Fruit fly (Drosophila melanogaster) whole organism, embryonic: Measurements from ENCODE around the gene CG9550.
A peak's percentile ranks its signal among the peaks of the same experiment; 100 is the strongest.

Source experiments
- Awh ChIP-seq: fragments of 200-800 bp; sonication (Bioruptor generic); IDR thresholded peaks from 2 replicates; pipeline ENCODE4, ENCODE4 v1.3.6; 2022; ENCODE audit warnings: missing biosample characterization, missing genetic modification characterization
- B-H1 ChIP-seq: fragments of 200-800 bp; sonication (Bioruptor generic); IDR thresholded peaks from 3 replicates; pipeline ENCODE4 v1.3.6; 2022; ENCODE audit warnings: missing biosample characterization, missing genetic modification characterization
- CG10431 ChIP-seq: fragments of 200-800 bp; sonication (Bioruptor generic); optimal IDR thresholded peaks from 3 replicates; lab custom pipeline; 2018; ENCODE audit warnings: missing biosample characterization, mild to moderate bottlenecking, missing genetic modification characterization
- CG11093 ChIP-seq: fragments of 200-800 bp; sonication (Bioruptor generic); IDR thresholded peaks from 3 replicates; pipeline ENCODE4 v1.3.6; 2022; ENCODE audit warnings: missing biosample characterization, missing genetic modification characterization
- CG11456 ChIP-seq: fragments of 200-800 bp; sonication (Bioruptor generic); IDR thresholded peaks from 3 replicates; pipeline ENCODE4 v1.3.6; 2022; ENCODE audit warnings: missing biosample characterization, missing genetic modification characterization
- CG13624 ChIP-seq: fragments of 200-800 bp; sonication (Bioruptor generic); optimal IDR thresholded peaks from 2 replicates; lab custom pipeline; 2016; ENCODE audit warnings: missing biosample characterization, missing genetic modification characterization
- CG15073 ChIP-seq: fragments of 200-800 bp; sonication (Bioruptor generic); optimal IDR thresholded peaks from 2 replicates; lab custom pipeline; 2016; ENCODE audit warnings: missing biosample characterization, missing genetic modification characterization
- CG15479 ChIP-seq: fragments of 200-800 bp; sonication (Bioruptor generic); optimal IDR thresholded peaks from 3 replicates; lab custom pipeline; 2019; ENCODE audit warnings: missing biosample characterization, mild to moderate bottlenecking, missing genetic modification characterization, moderate library complexity
- CG17568 ChIP-seq: fragments of 200-800 bp; sonication (Bioruptor generic); optimal IDR thresholded peaks from 2 replicates; lab custom pipeline; 2018; ENCODE audit warnings: missing biosample characterization, mild to moderate bottlenecking, missing genetic modification characterization, moderate library complexity
- CG2889 ChIP-seq: fragments of 200-800 bp; sonication (Bioruptor generic); IDR thresholded peaks from 3 replicates; pipeline ENCODE4 v1.3.6; 2022; ENCODE audit warnings: missing biosample characterization, missing genetic modification characterization
- CG30403 ChIP-seq: fragments of 200-800 bp; sonication (Bioruptor generic); optimal IDR thresholded peaks from 3 replicates; lab custom pipeline; 2016; ENCODE audit warnings: missing biosample characterization, missing genetic modification characterization
- CG34422 ChIP-seq: fragments of 200-800 bp; sonication (Bioruptor generic); IDR thresholded peaks from 3 replicates; pipeline ENCODE4 v1.3.6; 2022; ENCODE audit warnings: missing biosample characterization, missing genetic modification characterization
- CG6272 ChIP-seq: fragments of 200-800 bp; sonication (Bioruptor generic); IDR thresholded peaks from 2 replicates; pipeline ENCODE4 v1.3.6; 2022; ENCODE audit warnings: missing biosample characterization, missing genetic modification characterization
- CG8478 ChIP-seq: fragments of >200 bp; optimal IDR thresholded peaks from 2 replicates; lab custom pipeline; 2018
- CoRest ChIP-seq: fragments of 200-800 bp; sonication (Bioruptor generic); optimal IDR thresholded peaks from 3 replicates; lab custom pipeline; 2018; ENCODE audit warnings: missing biosample characterization, mild to moderate bottlenecking, missing genetic modification characterization, moderate library complexity
- CrebB ChIP-seq: fragments of 200-800 bp; sonication (Bioruptor generic); optimal IDR thresholded peaks from 3 replicates; lab custom pipeline; 2018; ENCODE audit warnings: missing biosample characterization, mild to moderate bottlenecking, missing genetic modification characterization
- Drgx ChIP-seq: fragments of 200-800 bp; sonication (Bioruptor generic); IDR thresholded peaks from 2 replicates; pipeline ENCODE4 v1.3.6; 2022; ENCODE audit warnings: missing biosample characterization, missing genetic modification characterization
- H2.0 ChIP-seq: fragments of 200-800 bp; sonication (Bioruptor generic); IDR thresholded peaks from 2 replicates; pipeline ENCODE4 v1.3.6; 2022; ENCODE audit warnings: missing biosample characterization, missing genetic modification characterization
- HLHmδ ChIP-seq: fragments of 200-800 bp; sonication (Bioruptor generic); optimal IDR thresholded peaks from 2 replicates; lab custom pipeline; 2018; ENCODE audit warnings: missing biosample characterization, mild to moderate bottlenecking, missing genetic modification characterization, moderate library complexity
- Hr78 ChIP-seq, 2 experiments: fragments of 200-800 bp in 1 of 2; fragments of >200 bp in 1 of 2; sonication (Bioruptor generic) in 1 of 2; optimal IDR thresholded peaks; 2 replicates each; lab custom pipeline; 2017 to 2019; ENCODE audit warnings: missing biosample characterization in 2 of 2, missing genetic modification characterization in 2 of 2, mild to moderate bottlenecking in 1 of 2, moderate library complexity in 1 of 2
- MBD-R2 ChIP-seq: fragments of 200-800 bp; sonication (Bioruptor generic); IDR thresholded peaks from 2 replicates; pipeline ENCODE4 v1.3.6; 2022; ENCODE audit warnings: missing biosample characterization, missing genetic modification characterization
- Med ChIP-seq: fragments of 200-800 bp; sonication (Bioruptor generic); peaks from one replicate; lab custom pipeline; 2016; ENCODE audit warnings: missing biosample characterization, missing genetic modification characterization, mild to moderate bottlenecking, inconsistent platforms, moderate library complexity
- Nf-YB ChIP-seq: fragments of 200-800 bp; sonication (Bioruptor generic); optimal IDR thresholded peaks from 3 replicates; lab custom pipeline; 2019; ENCODE audit warnings: missing biosample characterization, mild to moderate bottlenecking, missing genetic modification characterization, moderate library complexity
- Six4 ChIP-seq: fragments of 200-800 bp; sonication (Bioruptor generic); optimal IDR thresholded peaks from 2 replicates; lab custom pipeline; 2016; ENCODE audit warnings: missing biosample characterization, missing genetic modification characterization
- ara ChIP-seq: fragments of 200-800 bp; sonication (Bioruptor generic); IDR thresholded peaks from 2 replicates; pipeline ENCODE4 v1.3.6; 2022; ENCODE audit warnings: missing biosample characterization, missing genetic modification characterization
- bowl ChIP-seq: fragments of 200-800 bp; sonication (Bioruptor generic); IDR thresholded peaks from 2 replicates; pipeline ENCODE4 v1.3.6; 2022; ENCODE audit warnings: missing biosample characterization, missing genetic modification characterization
- cad ChIP-seq: fragments of >200 bp; optimal IDR thresholded peaks from 2 replicates; lab custom pipeline; 2017; ENCODE audit warnings: missing biosample characterization, missing genetic modification characterization
- ci ChIP-seq: fragments of 200-800 bp; sonication (Bioruptor generic); IDR thresholded peaks from 3 replicates; pipeline ENCODE4 v1.3.6; 2022; ENCODE audit warnings: missing biosample characterization, missing genetic modification characterization
- fd96Cb ChIP-seq: fragments of 200-800 bp; sonication (Bioruptor generic); optimal IDR thresholded peaks from 2 replicates; lab custom pipeline; 2018; ENCODE audit warnings: missing biosample characterization, mild to moderate bottlenecking, missing genetic modification characterization, moderate library complexity
- gsb ChIP-seq: fragments of 200-800 bp; sonication (Bioruptor generic); IDR thresholded peaks from 2 replicates; pipeline ENCODE4 v1.3.6; 2022; ENCODE audit warnings: missing biosample characterization, missing genetic modification characterization
- gsb-n ChIP-seq: fragments of 200-800 bp; sonication (Bioruptor generic); optimal IDR thresholded peaks from 3 replicates; lab custom pipeline; 2018; ENCODE audit warnings: missing biosample characterization, mild to moderate bottlenecking, missing genetic modification characterization
- hkb ChIP-seq, 2 experiments: fragments of 200-800 bp in 1 of 2; fragments of >200 bp in 1 of 2; sonication (Bioruptor generic) in 1 of 2; IDR thresholded peaks in 1 of 2; optimal IDR thresholded peaks in 1 of 2; 2 replicates each; pipeline versions ENCODE4 v1.3.6 to Lab custom; 2017 to 2022; ENCODE audit warnings: missing biosample characterization in 1 of 2, missing genetic modification characterization in 1 of 2
- lola ChIP-seq, 3 experiments: fragments of >200 bp in 2 of 3; fragments of 200-800 bp in 1 of 3; sonication (Bioruptor generic) in 1 of 3; optimal IDR thresholded peaks; 2 replicates each; lab custom pipeline; 2017 to 2019; ENCODE audit warnings: missing biosample characterization in 3 of 3, missing genetic modification characterization in 3 of 3, mild to moderate bottlenecking in 1 of 3, moderate library complexity in 1 of 3
- prd ChIP-seq, 3 experiments: fragments of >200 bp in 2 of 3; fragments of 200-800 bp in 1 of 3; sonication (Bioruptor generic) in 1 of 3; optimal IDR thresholded peaks in 2 of 3; IDR thresholded peaks in 1 of 3; 2 replicates in 2 of 3; 3 replicates in 1 of 3; pipeline versions ENCODE4 v1.3.6 to Lab custom; 2017 to 2022; ENCODE audit warnings: missing biosample characterization in 1 of 3, missing genetic modification characterization in 1 of 3
- sd ChIP-seq: fragments of 200-800 bp; sonication (Bioruptor generic); optimal IDR thresholded peaks from 3 replicates; lab custom pipeline; 2018; ENCODE audit warnings: missing biosample characterization, mild to moderate bottlenecking, missing genetic modification characterization, moderate library complexity
- sens ChIP-seq: fragments of 200-800 bp; sonication (Bioruptor generic); peaks from one replicate; lab custom pipeline; 2016; ENCODE audit warnings: missing biosample characterization, missing genetic modification characterization
- seq ChIP-seq: fragments of 200-800 bp; sonication (Bioruptor generic); IDR thresholded peaks from 2 replicates; pipeline ENCODE4 v1.3.6; 2022; ENCODE audit warnings: missing biosample characterization, missing genetic modification characterization
- sna ChIP-seq: fragments of 200-800 bp; sonication (Bioruptor generic); IDR thresholded peaks from 2 replicates; pipeline ENCODE4 v1.3.6; 2022; ENCODE audit warnings: missing biosample characterization, missing genetic modification characterization; ENCODE audit not compliant: partially characterized antibody
- sr ChIP-seq: fragments of 200-800 bp; sonication (Bioruptor generic); IDR thresholded peaks from 3 replicates; pipeline ENCODE4 v1.3.6; 2022; ENCODE audit warnings: missing biosample characterization, missing genetic modification characterization
- z ChIP-seq: fragments of 200-800 bp; sonication (Bioruptor generic); IDR thresholded peaks from 3 replicates; pipeline ENCODE4 v1.3.6; 2022; ENCODE audit warnings: missing biosample characterization, missing genetic modification characterization

The CG9550 gene

DNA sequence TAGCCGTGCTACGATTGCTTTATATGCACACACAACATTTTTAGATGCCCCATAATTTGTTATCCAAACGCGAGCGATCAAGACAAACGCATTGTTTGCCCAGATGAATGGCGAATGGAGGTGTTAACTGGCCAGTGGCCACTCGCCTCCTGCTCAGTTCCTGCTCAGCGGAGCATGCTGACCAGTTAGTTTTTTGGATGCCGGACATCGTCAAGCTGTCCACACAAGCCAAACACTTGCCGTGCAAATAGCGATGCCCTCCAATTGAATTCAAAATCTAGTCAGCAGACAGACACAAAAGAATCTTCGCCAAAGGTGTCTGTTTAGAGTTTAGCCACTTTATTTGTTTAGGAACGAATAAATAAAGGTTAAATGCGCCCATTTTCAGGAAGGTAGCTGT, 34.6 kb upstream of the CG9550 start (continued):
- TF ChIP-seq hkb (optimal IDR thresholded peaks at IDR 0.05; lab: Kevin White, UChicago) (no peak), hkb (GFP tag; IDR thresholded peaks at IDR 0.05; lab: Robert Waterston, UW) (peak; percentile 23; the same call in 1 of the 2 replicates), CrebB (tag; lab: Kevin White, UChicago) (peak; percentile 44), gsb (GFP tag; lab: Robert Waterston, UW) (no peak), fd96Cb (tag; lab: Kevin White, UChicago) (no peak), seq (no peak), Six4 (GFP tag; lab: Kevin White, UChicago) (no peak), CG15073 (GFP tag; lab: Kevin White, UChicago) (no peak), lola (GFP tag; optimal IDR thresholded peaks at IDR 0.05; lab: Kevin White, UChicago) (peak in 1 of 3 experiments; percentile 42), CG30403 (GFP tag; lab: Kevin White, UChicago) (no peak), CG13624 (no peak), bowl (GFP tag; lab: Robert Waterston, UW) (no peak), H2.0 (GFP tag; lab: Robert Waterston, UW) (no peak), gsb-n (no peak), sr (GFP tag; lab: Robert Waterston, UW) (no peak), HLHmδ (GFP tag; lab: Kevin White, UChicago) (no peak), cad (no peak), CG10431 (GFP tag; lab: Kevin White, UChicago) (no peak), Nf-YB (peak; percentile 23), Hr78 (GFP tag; optimal IDR thresholded peaks at IDR 0.05; lab: Kevin White, UChicago) (peak in 1 of 2 experiments; percentile 10), CoRest (tag; lab: Kevin White, UChicago) (no peak)

dm6 chr2L:6463392-6463791, 33.5 kb upstream of the CG9550 start:
- 0 out of 3 replicates have a peak, but pooled peaks have one; percentile 8 for TF ChIP-seq CG11456 (GFP tag; lab: Robert Waterston, UW)
- 0 out of 2 replicates have a peak, but pooled peaks have one; percentile 12 for TF ChIP-seq CG6272 (GFP tag; lab: Robert Waterston, UW)
- TF ChIP-seq prd (optimal IDR thresholded peaks at IDR 0.05; lab: Kevin White, UChicago) = no peak
- TF ChIP-seq prd (GFP tag; IDR thresholded peaks at IDR 0.05; lab: Robert Waterston, UW) = 0 out of 3 replicates have a peak, but pooled peaks have one; percentile 24
- no peak for TF ChIP-seq B-H1 (GFP tag; lab: Robert Waterston, UW)
- TF ChIP-seq CG34422 (GFP tag; lab: Robert Waterston, UW) = peak; percentile 18; the same call in 1 of the 3 replicates
- TF ChIP-seq sr (GFP tag; lab: Robert Waterston, UW) = peak; percentile 34; the same call in 1 of the 3 replicates
- peak; percentile 8; the same call in 1 of the 2 replicates for TF ChIP-seq Drgx (GFP tag; lab: Robert Waterston, UW)
- TF ChIP-seq Med (GFP tag; lab: Kevin White, UChicago) = peak; percentile 10
- peak; percentile 3 for TF ChIP-seq sens (GFP tag; lab: Kevin White, UChicago)
- peak; percentile 38; the same call in 1 of the 3 replicates for TF ChIP-seq CG11093 (GFP tag; lab: Robert Waterston, UW)
- 0 out of 2 replicates have a peak, but pooled peaks have one; percentile 10 for TF ChIP-seq ara (GFP tag; lab: Robert Waterston, UW)
- no peak for TF ChIP-seq sna
- TF ChIP-seq Awh = peak; percentile 30; the same call in 1 of the 2 replicates
- 0 out of 3 replicates have a peak, but pooled peaks have one; percentile 14 for TF ChIP-seq CG2889
- TF ChIP-seq ci = 0 out of 3 replicates have a peak, but pooled peaks have one; percentile 55
- peak; percentile 66 for TF ChIP-seq CG8478 (lab: Kevin White, UChicago)
- no peak for TF ChIP-seq MBD-R2
- no peak for TF ChIP-seq z (GFP tag; lab: Robert Waterston, UW)
- no peak for TF ChIP-seq sd
- peak; percentile 49 for TF ChIP-seq CG15479 (GFP tag; lab: Kevin White, UChicago)
- TF ChIP-seq CG17568 (GFP tag; lab: Kevin White, UChicago) = no peak
